Fruit fly (Drosophila melanogaster): Measurements from ENCODE around the gene Mur29B.

dm6 chr2L:8327783-8328327 lies 24.1 kb upstream of the Mur29B start:
- no peak for TF ChIP-seq ovo (GFP tag; optimal IDR thresholded peaks at IDR 0.05)
- TF ChIP-seq CG14711 (tag; optimal IDR thresholded peaks at IDR 0.05), result no peak
- no peak for TF ChIP-seq kay (GFP tag; ENCODE audit: borderline replicate concordance)

Data from whole organism, adult.